Worm (Caenorhabditis elegans) whole organism, late embryonic: ENCODE data around the gene flp-21.

ENCODE experiments used
- C08G9.2 ChIP-seq: sonication (generic microtip); optimal IDR thresholded peaks from 2 replicates; lab custom pipeline; 2016; ENCODE audit warnings: mild to moderate bottlenecking, missing genetic modification characterization, moderate library complexity, missing compliant biosample characterization
- F13H6.1 ChIP-seq: sonication (generic microtip); optimal IDR thresholded peaks from 2 replicates; lab custom pipeline; 2016; ENCODE audit warnings: missing genetic modification characterization, missing compliant biosample characterization
- K02D7.2 ChIP-seq: sonication (generic microtip); optimal IDR thresholded peaks from 2 replicates; lab custom pipeline; 2017; ENCODE audit warnings: mild to moderate bottlenecking, missing genetic modification characterization, missing compliant biosample characterization
- K09A11.1 ChIP-seq: sonication (generic microtip); optimal IDR thresholded peaks from 2 replicates; lab custom pipeline; 2017; ENCODE audit warnings: antibody characterized with exemption, mild to moderate bottlenecking, missing genetic modification characterization, missing compliant biosample characterization; ENCODE audit not compliant: insufficient read depth
- T23F11.4 ChIP-seq: fragments of 200-800 bp; sonication (Bioruptor generic); optimal IDR thresholded peaks from 2 replicates; lab custom pipeline; 2018; ENCODE audit warnings: mild to moderate bottlenecking, missing genetic modification characterization, missing compliant biosample characterization
- ama-1 ChIP-seq: fragments of 150-350 bp; optimal IDR thresholded peaks from 2 replicates; lab custom pipeline; 2014
- ceh-18 ChIP-seq: sonication (generic microtip); optimal IDR thresholded peaks from 2 replicates; lab custom pipeline; 2016; ENCODE audit warnings: missing genetic modification characterization, missing compliant biosample characterization
- ceh-2 ChIP-seq: sonication (generic microtip); optimal IDR thresholded peaks from 2 replicates; lab custom pipeline; 2016; ENCODE audit warnings: missing genotype, missing genetic modification characterization, missing compliant biosample characterization
- ceh-22 ChIP-seq: sonication (generic microtip); optimal IDR thresholded peaks from 2 replicates; lab custom pipeline; 2017; ENCODE audit warnings: missing biosample characterization, missing genetic modification characterization
- ceh-24 ChIP-seq: sonication (generic microtip); optimal IDR thresholded peaks from 2 replicates; lab custom pipeline; 2016; ENCODE audit warnings: mild to moderate bottlenecking, missing genetic modification characterization, missing compliant biosample characterization
- ceh-30 ChIP-seq: fragments of 150-350 bp; optimal IDR thresholded peaks from 2 replicates; lab custom pipeline; 2014; ENCODE audit warnings: missing biosample characterization, missing genetic modification characterization
- ceh-31 ChIP-seq: sonication (generic microtip); optimal IDR thresholded peaks from 2 replicates; lab custom pipeline; 2016; ENCODE audit warnings: missing genetic modification characterization, missing compliant biosample characterization
- ceh-34 ChIP-seq: sonication (generic microtip); optimal IDR thresholded peaks from 2 replicates; lab custom pipeline; 2016; ENCODE audit warnings: mild to moderate bottlenecking, missing genetic modification characterization, missing compliant biosample characterization
- ceh-45 ChIP-seq: fragments of 200-800 bp; sonication (Bioruptor generic); IDR thresholded peaks from 2 replicates; pipeline ENCODE4 v1.3.6; 2022; ENCODE audit warnings: missing genetic modification reagents, missing genetic modification characterization, missing compliant biosample characterization
- ceh-48 ChIP-seq: sonication (generic microtip); optimal IDR thresholded peaks from 2 replicates; lab custom pipeline; 2016; ENCODE audit warnings: missing genetic modification characterization, inconsistent platforms, missing compliant biosample characterization
- ceh-6 ChIP-seq: fragments of 200-800 bp; sonication (Bioruptor generic); optimal IDR thresholded peaks from 2 replicates; lab custom pipeline; 2018; ENCODE audit warnings: mild to moderate bottlenecking, missing genetic modification characterization, missing compliant biosample characterization
- che-1 ChIP-seq: sonication (generic microtip); optimal IDR thresholded peaks from 2 replicates; lab custom pipeline; 2016; ENCODE audit warnings: mild to moderate bottlenecking, missing genetic modification characterization, missing compliant biosample characterization
- dmd-4 ChIP-seq: sonication (generic microtip); optimal IDR thresholded peaks from 2 replicates; lab custom pipeline; 2016; ENCODE audit warnings: borderline replicate concordance, missing genetic modification characterization, missing compliant biosample characterization
- dve-1 ChIP-seq: sonication (generic microtip); optimal IDR thresholded peaks from 2 replicates; lab custom pipeline; 2017; ENCODE audit warnings: antibody characterized with exemption, mild to moderate bottlenecking, missing genetic modification characterization, missing compliant biosample characterization
- elt-2 ChIP-seq: sonication (generic microtip); optimal IDR thresholded peaks from 2 replicates; lab custom pipeline; 2016; ENCODE audit warnings: missing genetic modification reagents, missing genetic modification characterization, missing compliant biosample characterization
- elt-4 ChIP-seq: sonication (generic microtip); optimal IDR thresholded peaks from 2 replicates; lab custom pipeline; 2016; ENCODE audit warnings: missing genetic modification characterization, missing compliant biosample characterization
- ets-4 ChIP-seq: sonication (generic microtip); optimal IDR thresholded peaks from 2 replicates; lab custom pipeline; 2016; ENCODE audit warnings: missing genetic modification characterization, missing compliant biosample characterization
- fax-1 ChIP-seq: sonication (generic microtip); optimal IDR thresholded peaks from 2 replicates; lab custom pipeline; 2016; ENCODE audit warnings: missing genotype, missing genetic modification characterization, missing compliant biosample characterization
- fkh-10 ChIP-seq: fragments of 150-350 bp; optimal IDR thresholded peaks from 2 replicates; lab custom pipeline; 2014; ENCODE audit warnings: missing biosample characterization, missing genetic modification reagents, missing genetic modification characterization
- gmeb-2 ChIP-seq: sonication (generic microtip); optimal IDR thresholded peaks from 2 replicates; lab custom pipeline; 2016; ENCODE audit warnings: missing genetic modification characterization, inconsistent platforms, missing compliant biosample characterization
- hlh-30 ChIP-seq: sonication (generic microtip); optimal IDR thresholded peaks from 2 replicates; lab custom pipeline; 2017; ENCODE audit warnings: antibody characterized with exemption, missing genetic modification characterization, missing compliant biosample characterization; ENCODE audit not compliant: insufficient read depth
- lim-6 ChIP-seq: sonication (generic microtip); optimal IDR thresholded peaks from 2 replicates; lab custom pipeline; 2016; ENCODE audit warnings: missing genetic modification characterization, missing compliant biosample characterization
- mec-3 ChIP-seq: sonication (generic microtip); optimal IDR thresholded peaks from 2 replicates; lab custom pipeline; 2016; ENCODE audit warnings: borderline replicate concordance, missing genetic modification characterization, missing compliant biosample characterization
- nfya-1 ChIP-seq: sonication (generic microtip); optimal IDR thresholded peaks from 2 replicates; lab custom pipeline; 2017; ENCODE audit warnings: missing genetic modification characterization, mild to moderate bottlenecking, missing compliant biosample characterization, antibody characterized with exemption, moderate library complexity
- npax-4 ChIP-seq: sonication (generic microtip); optimal IDR thresholded peaks from 2 replicates; lab custom pipeline; 2016; ENCODE audit warnings: missing genetic modification characterization, missing compliant biosample characterization
- odd-2 ChIP-seq: sonication (generic microtip); optimal IDR thresholded peaks from 2 replicates; lab custom pipeline; 2017; ENCODE audit warnings: antibody characterized with exemption, mild to moderate bottlenecking, missing genetic modification characterization, missing compliant biosample characterization
- pat-9 ChIP-seq: fragments of 200-800 bp; sonication (Bioruptor generic); optimal IDR thresholded peaks from 2 replicates; lab custom pipeline; 2018; ENCODE audit warnings: mild to moderate bottlenecking, missing genetic modification characterization, moderate library complexity, missing compliant biosample characterization
- pha-2 ChIP-seq: sonication (generic microtip); optimal IDR thresholded peaks from 2 replicates; lab custom pipeline; 2017; ENCODE audit warnings: mild to moderate bottlenecking, missing genetic modification characterization, missing compliant biosample characterization
- pros-1 ChIP-seq: fragments of 150-350 bp; optimal IDR thresholded peaks from 2 replicates; lab custom pipeline; 2014; ENCODE audit warnings: missing biosample characterization, missing genetic modification reagents, missing genetic modification characterization
- rnt-1 ChIP-seq: sonication (generic microtip); optimal IDR thresholded peaks from 2 replicates; lab custom pipeline; 2016; ENCODE audit warnings: missing genetic modification characterization, missing compliant biosample characterization
- sox-2 ChIP-seq: fragments of 200-800 bp; sonication (Bioruptor generic); IDR thresholded peaks from 2 replicates; pipeline ENCODE4 v1.3.6; 2022; ENCODE audit warnings: missing genetic modification reagents, missing genetic modification characterization, missing compliant biosample characterization
- syd-9 ChIP-seq: sonication (generic microtip); optimal IDR thresholded peaks from 2 replicates; lab custom pipeline; 2016; ENCODE audit warnings: mild to moderate bottlenecking, missing genetic modification characterization, moderate library complexity, missing compliant biosample characterization
- tbx-2 ChIP-seq: sonication (generic microtip); optimal IDR thresholded peaks from 2 replicates; lab custom pipeline; 2016; ENCODE audit warnings: missing genetic modification characterization, missing compliant biosample characterization
- unc-42 ChIP-seq: sonication (generic microtip); optimal IDR thresholded peaks from 2 replicates; lab custom pipeline; 2016; ENCODE audit warnings: missing genotype, missing genetic modification characterization, missing compliant biosample characterization
- unc-55 ChIP-seq: sonication (generic microtip); optimal IDR thresholded peaks from 2 replicates; lab custom pipeline; 2017; ENCODE audit warnings: missing biosample characterization, missing genetic modification reagents, missing genetic modification characterization
- zip-5 ChIP-seq: sonication (generic microtip); optimal IDR thresholded peaks from 2 replicates; lab custom pipeline; 2016; ENCODE audit warnings: missing genetic modification characterization, missing compliant biosample characterization

The flp-21 gene

DNA sequence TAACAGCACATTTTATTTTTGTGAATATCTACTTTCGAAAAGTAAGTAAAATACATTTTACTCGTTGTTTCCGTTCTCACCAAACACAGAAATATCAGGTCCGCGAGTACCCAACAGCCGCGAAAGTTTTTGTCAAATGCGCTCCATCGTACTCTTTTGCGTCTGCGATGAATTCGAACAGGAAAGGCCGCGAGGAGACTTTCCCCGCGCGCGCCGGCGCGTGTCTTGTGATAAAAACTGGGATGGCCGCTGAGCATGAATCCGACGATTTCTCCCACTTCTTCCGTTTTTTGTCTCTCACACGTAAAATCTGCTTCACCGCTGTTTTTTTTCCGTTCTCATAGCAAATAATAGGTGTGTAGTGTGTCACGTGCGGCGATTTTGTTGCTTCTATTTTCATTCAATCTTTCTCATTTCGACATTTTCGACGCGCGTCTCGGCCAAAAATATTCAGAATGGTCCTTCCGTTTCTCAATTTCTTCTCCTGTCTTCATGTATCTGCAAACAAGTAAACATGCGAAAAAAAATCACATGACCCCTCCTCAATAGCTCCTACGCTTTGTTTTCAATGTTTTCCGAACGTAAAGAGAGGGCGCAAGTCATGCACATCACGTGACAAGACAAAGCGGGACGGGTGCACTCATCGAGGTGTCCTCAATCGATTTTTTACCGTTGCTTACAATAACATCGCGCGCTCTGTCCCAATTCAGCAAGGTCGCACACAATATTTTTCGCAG lies 11.1 kb downstream of the flp-21 start, which contains the start of gene uvs-1:
Gene uvs-1 (minus strand): TSS at position 145 of the 737 bp plus-strand sequence.
- peak; percentile 94 for TF ChIP-seq hlh-30 (tag; lab: Kevin White, UChicago)
- TF ChIP-seq ceh-31 (tag; lab: Kevin White, UChicago), result peak; percentile 41
- TF ChIP-seq ceh-34 (tag; lab: Kevin White, UChicago), result peak; percentile 1
- TF ChIP-seq tbx-2 (tag; lab: Kevin White, UChicago), result peak; percentile 60
- no peak for TF ChIP-seq pros-1 (tag; lab: Kevin White, UChicago)
- TF ChIP-seq dve-1 (tag; lab: Kevin White, UChicago), result no peak
- peak; percentile 13 for TF ChIP-seq pha-2 (tag; lab: Kevin White, UChicago)
- no peak for TF ChIP-seq unc-42 (tag; lab: Kevin White, UChicago)

DNA sequence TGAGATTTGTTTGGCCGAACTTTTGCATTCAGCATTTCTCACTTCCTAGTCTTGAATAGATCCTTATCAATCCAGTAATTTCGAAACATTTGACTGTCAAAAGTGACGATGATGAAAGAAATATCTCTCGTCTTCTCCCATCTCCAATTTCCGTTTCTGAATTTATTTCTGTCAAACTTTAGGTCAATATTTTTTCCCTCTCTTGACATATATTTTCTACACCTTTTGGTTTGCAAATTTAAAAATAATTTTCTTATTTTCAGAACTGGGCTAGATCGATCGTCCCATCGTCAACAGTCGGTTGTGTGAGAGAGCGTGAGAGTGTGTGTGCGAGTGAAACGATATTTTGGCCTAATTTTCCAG lies 11.6 kb downstream of the flp-21 start, which contains the start of gene xpo-1:
Gene xpo-1 (plus strand): TSS at position 264 of the 363 bp plus-strand sequence.
- TF ChIP-seq rnt-1 (tag; lab: Kevin White, UChicago) (no peak), ceh-18 (tag; lab: Kevin White, UChicago) (no peak), ceh-24 (tag; lab: Kevin White, UChicago) (no peak), pros-1 (tag; lab: Kevin White, UChicago) (no peak), dve-1 (tag; lab: Kevin White, UChicago) (no peak), C08G9.2 (tag; lab: Kevin White, UChicago) (no peak), syd-9 (tag; lab: Kevin White, UChicago) (no peak), ceh-48 (tag; lab: Kevin White, UChicago) (no peak), gmeb-2 (tag; lab: Kevin White, UChicago) (no peak), ama-1 (lab: Kevin White, UChicago) (no peak), sox-2 (no peak), nfya-1 (tag; lab: Kevin White, UChicago) (no peak), elt-2 (tag; lab: Kevin White, UChicago) (no peak)

DNA sequence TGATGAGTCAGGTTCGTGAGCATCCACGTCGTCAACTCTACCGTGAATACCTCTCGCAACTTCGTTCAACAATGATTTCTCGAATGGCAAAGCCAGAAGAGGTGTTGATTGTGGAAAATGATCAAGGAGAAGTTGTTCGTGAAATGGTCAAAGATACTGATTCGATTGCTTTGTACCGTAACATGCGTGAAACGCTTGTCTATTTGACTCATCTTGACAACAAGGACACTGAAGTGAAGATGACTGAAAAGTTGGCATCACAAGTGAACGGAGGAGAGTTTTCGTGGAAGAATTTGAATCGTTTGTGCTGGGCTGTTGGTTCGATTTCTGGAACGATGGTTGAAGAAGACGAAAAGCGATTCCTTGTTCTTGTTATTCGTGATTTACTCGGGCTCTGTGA lies 13.5 kb downstream of the flp-21 start:
- TF ChIP-seq ceh-22 (tag; lab: Kevin White, UChicago) (no peak), ceh-45 (GFP tag; lab: Robert Waterston, UW) (no peak), K02D7.2 (tag; lab: Kevin White, UChicago) (no peak), rnt-1 (tag; lab: Kevin White, UChicago) (no peak), ceh-30 (tag; lab: Kevin White, UChicago) (no peak), unc-42 (tag; lab: Kevin White, UChicago) (no peak), hlh-30 (tag; lab: Kevin White, UChicago) (no peak), K09A11.1 (tag; lab: Kevin White, UChicago) (no peak), pros-1 (tag; lab: Kevin White, UChicago) (no peak), ceh-6 (GFP tag; lab: Kevin White, UChicago) (no peak), T23F11.4 (GFP tag; lab: Kevin White, UChicago) (no peak), gmeb-2 (tag; lab: Kevin White, UChicago) (no peak), zip-5 (tag; lab: Kevin White, UChicago) (no peak), ceh-24 (tag; lab: Kevin White, UChicago) (no peak), odd-2 (tag; lab: Kevin White, UChicago) (no peak), C08G9.2 (tag; lab: Kevin White, UChicago) (no peak), mec-3 (tag; lab: Kevin White, UChicago) (no peak), fax-1 (tag; lab: Kevin White, UChicago) (no peak), syd-9 (tag; lab: Kevin White, UChicago) (no peak), F13H6.1 (tag; lab: Kevin White, UChicago) (no peak)

DNA sequence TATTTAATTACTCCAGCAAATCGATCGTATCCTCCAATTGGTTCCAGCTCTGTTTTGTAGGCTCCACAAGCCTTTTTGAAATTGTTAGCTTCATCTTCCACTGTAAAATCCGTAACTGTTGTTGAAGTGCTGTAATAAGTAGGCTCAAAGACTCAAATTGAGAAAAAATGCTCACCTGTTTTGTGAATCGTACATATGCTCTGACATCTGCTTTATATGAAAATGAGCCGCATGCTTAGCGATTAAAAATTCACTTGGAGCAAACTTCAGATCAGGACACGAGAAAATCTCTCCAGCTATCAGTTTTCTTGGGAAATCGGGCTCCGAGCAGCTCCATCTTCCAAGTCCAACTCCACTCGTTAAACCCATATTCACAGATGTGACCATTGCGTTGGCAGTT lies 15.3 kb downstream of the flp-21 start:
- TF ChIP-seq unc-55 (GFP tag; lab: Kevin White, UChicago) (no peak), pat-9 (no peak), pha-2 (tag; lab: Kevin White, UChicago) (no peak), ets-4 (tag; lab: Kevin White, UChicago) (no peak), ceh-45 (GFP tag; lab: Robert Waterston, UW) (no peak), nfya-1 (tag; lab: Kevin White, UChicago) (no peak), unc-42 (tag; lab: Kevin White, UChicago) (no peak), elt-4 (tag; lab: Kevin White, UChicago) (no peak), ceh-2 (tag; lab: Kevin White, UChicago) (no peak), dve-1 (tag; lab: Kevin White, UChicago) (no peak), ama-1 (lab: Kevin White, UChicago) (no peak), dmd-4 (tag; lab: Kevin White, UChicago) (no peak), che-1 (no peak), ceh-22 (tag; lab: Kevin White, UChicago) (no peak), fkh-10 (GFP tag; lab: Kevin White, UChicago) (no peak), elt-2 (tag; lab: Kevin White, UChicago) (no peak), syd-9 (tag; lab: Kevin White, UChicago) (no peak), lim-6 (no peak), npax-4 (tag; lab: Kevin White, UChicago) (no peak), mec-3 (tag; lab: Kevin White, UChicago) (no peak)
